Worm (Caenorhabditis elegans): ENCODE measurements around the gene Y37B11A.3.

- no peak for TF ChIP-seq ama-1 (optimal IDR thresholded peaks at IDR 0.05)
- no peak for TF ChIP-seq ama-1 (GFP tag; optimal IDR thresholded peaks at IDR 0.05)
- no peak for TF ChIP-seq gei-17 (GFP tag; optimal IDR thresholded peaks at IDR 0.05)
- no peak for TF ChIP-seq pha-4 (tag; optimal IDR thresholded peaks at IDR 0.05)
- no peak for TF ChIP-seq somi-1 (GFP tag; optimal IDR thresholded peaks at IDR 0.05)
- no peak for TF ChIP-seq zfh-2 (GFP tag; conservative IDR thresholded peaks at IDR 0.05)
- no peak for TF ChIP-seq K12H6.12 (tag; optimal IDR thresholded peaks at IDR 0.05)
- TF ChIP-seq lsl-1 (GFP tag; optimal IDR thresholded peaks at IDR 0.05) = peak; percentile 37
Measured at ce11 chrIII:5790550-5790949, 5.4 kb upstream of the Y37B11A.3 start, which contains the start of gene rev-3.
